Fruit fly (Drosophila melanogaster) whole organism: Measurements from ENCODE around the gene smo.

Source experiments
- CG8478 ChIP-seq: fragments of >200 bp; optimal IDR thresholded peaks from 2 replicates; lab custom pipeline; 2018; ENCODE audit warnings: inconsistent platforms
- Dll ChIP-seq: fragments of >200 bp; optimal IDR thresholded peaks from 2 replicates; lab custom pipeline; 2017
- EcR ChIP-seq, 2 experiments: fragments of >200 bp; optimal IDR thresholded peaks; 2 replicates each; lab custom pipeline; 2017; ENCODE audit warnings: missing biosample characterization in 2 of 2, missing genetic modification characterization in 2 of 2, missing genetic modification reagents in 2 of 2
- pan ChIP-seq: fragments of >200 bp; optimal IDR thresholded peaks from 2 replicates; lab custom pipeline; 2017
- psq ChIP-seq: fragments of >200 bp; optimal IDR thresholded peaks from 2 replicates; lab custom pipeline; 2017
- usp ChIP-seq: fragments of >200 bp; optimal IDR thresholded peaks from 2 replicates; lab custom pipeline; 2017; ENCODE audit warnings: missing biosample characterization, missing genetic modification characterization, mixed read lengths

DNA sequence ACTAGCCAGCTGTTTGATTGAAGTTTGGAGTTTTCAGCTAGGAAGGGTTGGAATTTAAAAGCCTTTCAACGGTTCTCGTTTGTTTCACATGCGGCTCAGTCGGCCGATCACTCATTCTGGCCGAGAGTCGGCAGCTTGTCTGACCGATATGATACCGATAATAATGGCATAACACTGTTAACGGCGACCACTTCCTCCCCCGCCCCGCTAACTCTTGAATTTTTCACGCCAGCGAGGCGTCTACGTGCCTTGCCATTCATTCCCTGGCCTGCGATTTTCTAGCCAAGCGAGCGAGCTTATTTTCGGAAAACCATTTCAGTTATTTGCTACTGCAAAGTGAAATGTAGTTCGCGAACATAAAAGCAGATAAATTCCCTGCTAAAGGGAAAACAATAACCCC, 22.6 kb downstream of the smo start:
- TF ChIP-seq Dll (lab: Kevin White, UChicago) (no peak), CG8478 (no peak), usp (GFP tag; lab: Kevin White, UChicago) (no peak), psq (lab: Kevin White, UChicago) (no peak), EcR (GFP tag; optimal IDR thresholded peaks at IDR 0.05; lab: Kevin White, UChicago) (no peak), pan (no peak)
